Fruit fly (Drosophila melanogaster): ENCODE results near the gene Cht2.

Cht2 gene

DNA sequence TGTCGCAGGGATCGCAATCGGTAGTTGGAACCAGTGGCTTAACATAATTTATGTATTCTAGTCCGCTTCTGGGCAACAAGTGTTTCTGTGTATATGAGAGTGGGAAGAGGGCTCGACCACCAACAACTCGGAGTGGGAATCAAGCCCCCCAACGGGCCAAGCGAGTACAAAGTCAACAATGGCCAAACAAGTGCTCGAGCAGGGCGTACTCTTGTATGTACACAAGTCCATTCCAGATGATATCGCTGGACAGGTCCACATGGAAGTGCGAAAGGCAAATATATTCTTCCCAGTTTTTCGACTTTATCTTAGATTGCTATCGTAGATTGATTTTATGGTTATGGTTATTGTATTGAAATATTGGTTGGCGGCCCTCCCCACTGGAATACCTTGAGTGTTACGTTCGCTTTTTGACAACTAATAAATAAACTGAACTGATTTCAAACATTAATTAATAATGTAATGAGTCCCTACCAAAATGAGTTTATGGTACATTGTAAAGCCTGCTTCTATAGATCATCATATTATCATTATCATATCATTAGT lies 13.1 kb downstream of the Cht2 start:
- TF ChIP-seq Rel (GFP tag; optimal IDR thresholded peaks at IDR 0.05) = no peak
- no peak for TF ChIP-seq Rel (tag; optimal IDR thresholded peaks at IDR 0.05)
- TF ChIP-seq Hnf4 (GFP tag; optimal IDR thresholded peaks at IDR 0.05) = peak; percentile 32
- no peak for TF ChIP-seq Abd-B (GFP tag; optimal IDR thresholded peaks at IDR 0.05)
- no peak for TF ChIP-seq rgr (GFP tag; optimal IDR thresholded peaks at IDR 0.05)
- TF ChIP-seq Sp1 (GFP tag; optimal IDR thresholded peaks at IDR 0.05) = no peak
- peak; percentile 46 for TF ChIP-seq Hr83 (GFP tag; optimal IDR thresholded peaks at IDR 0.05; ENCODE audit: poor library complexity, severe bottlenecking)
- TF ChIP-seq psq (GFP tag; optimal IDR thresholded peaks at IDR 0.05) = no peak
- no peak for TF ChIP-seq CG9705 (GFP tag; optimal IDR thresholded peaks at IDR 0.05)
- no peak for TF ChIP-seq sv (GFP tag; optimal IDR thresholded peaks at IDR 0.05)
- TF ChIP-seq Dfd (GFP tag; optimal IDR thresholded peaks at IDR 0.05) = no peak

- TF ChIP-seq Rel (GFP tag; optimal IDR thresholded peaks at IDR 0.05) (no peak), Rel (tag; optimal IDR thresholded peaks at IDR 0.05) (peak; percentile 23), Dif (GFP tag; optimal IDR thresholded peaks at IDR 0.05; ENCODE audit: partially characterized antibody) (peak; percentile 46), Sp1 (GFP tag; optimal IDR thresholded peaks at IDR 0.05) (peak; percentile 1), dsf (GFP tag; optimal IDR thresholded peaks at IDR 0.05; ENCODE audit: borderline replicate concordance) (no peak), woc (GFP tag; optimal IDR thresholded peaks at IDR 0.05) (peak; percentile 0)
These were observed 13.8 kb downstream of the Cht2 start for dm6 chr3L:1741655-1742551.

dm6 chr3L:1741107-1741506 lies 14.6 kb downstream of the Cht2 start:
- TF ChIP-seq lola (GFP tag; optimal IDR thresholded peaks at IDR 0.05) = no peak
- no peak for TF ChIP-seq N (GFP tag; optimal IDR thresholded peaks at IDR 0.05)
- TF ChIP-seq Hnf4 (GFP tag; optimal IDR thresholded peaks at IDR 0.05) = no peak
- TF ChIP-seq dsf (GFP tag; optimal IDR thresholded peaks at IDR 0.05; ENCODE audit: borderline replicate concordance) = no peak
- no peak for TF ChIP-seq Rel (GFP tag; optimal IDR thresholded peaks at IDR 0.05)
- no peak for TF ChIP-seq Rel (tag; optimal IDR thresholded peaks at IDR 0.05)
- no peak for TF ChIP-seq pan (optimal IDR thresholded peaks at IDR 0.05)
- TF ChIP-seq OdsH (GFP tag; optimal IDR thresholded peaks at IDR 0.05) = peak; percentile 44
- TF ChIP-seq sv (GFP tag; optimal IDR thresholded peaks at IDR 0.05) = no peak
- no peak for TF ChIP-seq Dfd (GFP tag; optimal IDR thresholded peaks at IDR 0.05)
- no peak for TF ChIP-seq Myc (optimal IDR thresholded peaks at IDR 0.05)
- TF ChIP-seq GATAd (GFP tag; optimal IDR thresholded peaks at IDR 0.05) = no peak
- peak; percentile 60 for TF ChIP-seq ey (GFP tag; optimal IDR thresholded peaks at IDR 0.05)
- TF ChIP-seq Vsx2 (GFP tag; optimal IDR thresholded peaks at IDR 0.05; ENCODE audit: partially characterized antibody) = no peak
- no peak for TF ChIP-seq dmrt93B (GFP tag; optimal IDR thresholded peaks at IDR 0.05)
- no peak for TF ChIP-seq tai (GFP tag; optimal IDR thresholded peaks at IDR 0.05)
- no peak for TF ChIP-seq dl (GFP tag; optimal IDR thresholded peaks at IDR 0.05; ENCODE audit: insufficient read depth in 1 of 2, partially characterized antibody in 2 of 2)
- TF ChIP-seq usp (GFP tag; optimal IDR thresholded peaks at IDR 0.05) = no peak
- TF ChIP-seq CG32264 (GFP tag; optimal IDR thresholded peaks at IDR 0.05) = peak; percentile 25
- peak in 1 of 2 experiments; percentile 55 for TF ChIP-seq foxo (GFP tag; optimal IDR thresholded peaks at IDR 0.05)
- TF ChIP-seq fru (GFP tag; optimal IDR thresholded peaks at IDR 0.05) = peak; percentile 17
- TF ChIP-seq br (GFP tag; optimal IDR thresholded peaks at IDR 0.05) = no peak
- TF ChIP-seq Dif (GFP tag; optimal IDR thresholded peaks at IDR 0.05; ENCODE audit: partially characterized antibody) = no peak
- no peak for TF ChIP-seq psq (GFP tag; optimal IDR thresholded peaks at IDR 0.05)
- TF ChIP-seq Mio (GFP tag; optimal IDR thresholded peaks at IDR 0.05) = no peak
- no peak for TF ChIP-seq Abd-B (GFP tag; optimal IDR thresholded peaks at IDR 0.05)
- TF ChIP-seq HLH106 (tag; optimal IDR thresholded peaks at IDR 0.05) = peak; percentile 24
- TF ChIP-seq Jra (GFP tag; optimal IDR thresholded peaks at IDR 0.05) = no peak
- TF ChIP-seq Sp1 (GFP tag; optimal IDR thresholded peaks at IDR 0.05) = no peak
- TF ChIP-seq jim (GFP tag; optimal IDR thresholded peaks at IDR 0.05) = no peak
- TF ChIP-seq rgr (GFP tag; optimal IDR thresholded peaks at IDR 0.05) = peak; percentile 39
- TF ChIP-seq h (GFP tag; optimal IDR thresholded peaks at IDR 0.05) = peak; percentile 20
- no peak for TF ChIP-seq brk (GFP tag; optimal IDR thresholded peaks at IDR 0.05)
- TF ChIP-seq CrebA (GFP tag; optimal IDR thresholded peaks at IDR 0.05; ENCODE audit: borderline replicate concordance) = no peak
- TF ChIP-seq Hr78 (GFP tag; optimal IDR thresholded peaks at IDR 0.05) = no peak
- no peak for TF ChIP-seq CG9705 (GFP tag; optimal IDR thresholded peaks at IDR 0.05)
- TF ChIP-seq sage (GFP tag; optimal IDR thresholded peaks at IDR 0.05) = no peak
- no peak for TF ChIP-seq Hr83 (GFP tag; optimal IDR thresholded peaks at IDR 0.05; ENCODE audit: poor library complexity, severe bottlenecking)
- no peak for TF ChIP-seq woc (GFP tag; optimal IDR thresholded peaks at IDR 0.05)
